Fruit fly (Drosophila melanogaster): ENCODE results near the gene milt.

The milt gene

dm6 chr2L:7037773-7038327, at the start of gene milt (continued):
- TF ChIP-seq CG30431 (GFP tag; optimal IDR thresholded peaks at IDR 0.05) (no peak), Mad (GFP tag; optimal IDR thresholded peaks at IDR 0.05) (no peak), CG9797 (GFP tag; optimal IDR thresholded peaks at IDR 0.05) (no peak), Ets65A (GFP tag) (peak; percentile 85), trem (tag; optimal IDR thresholded peaks at IDR 0.05) (peak; percentile 50), chif (GFP tag; optimal IDR thresholded peaks at IDR 0.05) (peak in 1 of 2 experiments; percentile 8), CG5180 (GFP tag; optimal IDR thresholded peaks at IDR 0.05) (no peak), CG13775 (GFP tag; optimal IDR thresholded peaks at IDR 0.05) (no peak), CG2116 (GFP tag; optimal IDR thresholded peaks at IDR 0.05) (peak; percentile 94), CG6689 (GFP tag; IDR thresholded peaks at IDR 0.05) (no peak), aop (GFP tag; IDR thresholded peaks at IDR 0.05) (no peak), CG33557 (GFP tag; optimal IDR thresholded peaks at IDR 0.05) (no peak), Asciz (GFP tag; optimal IDR thresholded peaks at IDR 0.05) (no peak), Ravus (GFP tag; IDR thresholded peaks at IDR 0.05) (no peak), Vsx1 (GFP tag; optimal IDR thresholded peaks at IDR 0.05) (peak; percentile 14), mld (GFP tag; IDR thresholded peaks at IDR 0.05; ENCODE audit: partially characterized antibody) (peak; percentile 88), tio (GFP tag; optimal IDR thresholded peaks at IDR 0.05) (no peak), Opbp (GFP tag; IDR thresholded peaks at IDR 0.05; ENCODE audit: partially characterized antibody) (peak; percentile 91), br (optimal IDR thresholded peaks at IDR 0.05) (no peak), Nf-YB (GFP tag; optimal IDR thresholded peaks at IDR 0.05) (peak; percentile 93), nau (GFP tag; optimal IDR thresholded peaks at IDR 0.05) (no peak), Dek (tag; optimal IDR thresholded peaks at IDR 0.05) (no peak), CG14710 (tag; optimal IDR thresholded peaks at IDR 0.05) (peak; percentile 31), CG8924 (tag; optimal IDR thresholded peaks at IDR 0.05) (peak; percentile 79), knrl (GFP tag; IDR thresholded peaks at IDR 0.05; ENCODE audit: partially characterized antibody) (peak; percentile 81), scrt (GFP tag; optimal IDR thresholded peaks at IDR 0.05) (no peak), CG10979 (tag; optimal IDR thresholded peaks at IDR 0.05) (no peak), CG4617 (GFP tag; optimal IDR thresholded peaks at IDR 0.05; ENCODE audit: borderline replicate concordance) (peak; percentile 78), CG10209 (GFP tag; optimal IDR thresholded peaks at IDR 0.05) (no peak), CG15601 (tag; optimal IDR thresholded peaks at IDR 0.05) (peak; percentile 52), CG6765 (GFP tag; optimal IDR thresholded peaks at IDR 0.05) (no peak), Max (GFP tag; optimal IDR thresholded peaks at IDR 0.05) (peak; percentile 60), CG1832 (GFP tag; optimal IDR thresholded peaks at IDR 0.05) (no peak), CG7839 (tag; optimal IDR thresholded peaks at IDR 0.05) (no peak), Taf1 (GFP tag; IDR thresholded peaks at IDR 0.05) (no peak), CG13123 (GFP tag; optimal IDR thresholded peaks at IDR 0.05) (no peak)

- TF ChIP-seq CG17328 (GFP tag; IDR thresholded peaks at IDR 0.05) (peak; percentile 6; the same call in 1 of the 2 replicates), Drgx (GFP tag; IDR thresholded peaks at IDR 0.05) (peak; percentile 78), lbe (GFP tag; optimal IDR thresholded peaks at IDR 0.05) (no peak), CG18476 (GFP tag; optimal IDR thresholded peaks at IDR 0.05) (no peak), sens-2 (GFP tag; IDR thresholded peaks at IDR 0.05) (0 out of 2 replicates have a peak, but pooled peaks have one; percentile 13), shn (GFP tag; optimal IDR thresholded peaks at IDR 0.05) (no peak), Sry-β (GFP tag; optimal IDR thresholded peaks at IDR 0.05) (no peak), H2.0 (GFP tag; IDR thresholded peaks at IDR 0.05) (0 out of 2 replicates have a peak, but pooled peaks have one; percentile 6), zf30C (GFP tag; optimal IDR thresholded peaks at IDR 0.05) (peak; percentile 8), dmrt99B (tag; optimal IDR thresholded peaks at IDR 0.05) (peak; percentile 19), bsh (GFP tag; optimal IDR thresholded peaks at IDR 0.05) (peak in 1 of 2 experiments; percentile 56), lov (optimal IDR thresholded peaks at IDR 0.05) (no peak), lov (GFP tag; IDR thresholded peaks at IDR 0.05) (0 out of 3 replicates have a peak, but pooled peaks have one; percentile 20), unpg (GFP tag; optimal IDR thresholded peaks at IDR 0.05) (peak; percentile 4), CG1792 (GFP tag; optimal IDR thresholded peaks at IDR 0.05) (no peak), CG10979 (tag; optimal IDR thresholded peaks at IDR 0.05) (peak; percentile 5), Xrp1 (GFP tag; IDR thresholded peaks at IDR 0.05) (peak; percentile 32; the same call in 1 of the 2 replicates)
Measured at dm6 chr2L:6991085-6991484, 46.5 kb upstream of the milt start.
